Worm (Caenorhabditis elegans) whole organism, L4 larva: ENCODE results near the gene nxf-2.

Experiments
- Y105C5A.15 ChIP-seq: fragments of 200-800 bp; sonication (Bioruptor generic); IDR thresholded peaks from 2 replicates; pipeline ENCODE4 v1.3.6; 2022; ENCODE audit warnings: missing genetic modification characterization, missing compliant biosample characterization
- lin-13 ChIP-seq: fragments of 150-350 bp; optimal IDR thresholded peaks from 2 replicates; lab custom pipeline; 2014; ENCODE audit warnings: missing biosample characterization, missing genetic modification reagents, missing genetic modification characterization
- lir-3 ChIP-seq: sonication (generic microtip); optimal IDR thresholded peaks from 2 replicates; lab custom pipeline; 2016; ENCODE audit warnings: mild to moderate bottlenecking, missing genetic modification characterization, missing compliant biosample characterization
- mdl-1 ChIP-seq, 2 experiments: fragments of 150-350 bp in 1 of 2; sonication (generic microtip) in 1 of 2; optimal IDR thresholded peaks; 2 replicates each; lab custom pipeline; 2014 to 2017; ENCODE audit warnings: missing biosample characterization in 2 of 2, missing genetic modification characterization in 2 of 2
- mep-1 ChIP-seq: fragments of 150-350 bp; sonication (generic microtip); optimal IDR thresholded peaks from 3 replicates; lab custom pipeline; 2014; ENCODE audit warnings: missing biosample characterization, missing genetic modification characterization
- nhr-10 ChIP-seq: fragments of 150-350 bp; optimal IDR thresholded peaks from 2 replicates; lab custom pipeline; 2014; ENCODE audit warnings: missing biosample characterization, missing genetic modification characterization
- nhr-6 ChIP-seq: fragments of 150-350 bp; optimal IDR thresholded peaks from 2 replicates; lab custom pipeline; 2014; ENCODE audit warnings: missing biosample characterization, missing genetic modification characterization
- unc-39 ChIP-seq: sonication (generic microtip); optimal IDR thresholded peaks from 2 replicates; lab custom pipeline; 2017; ENCODE audit warnings: missing biosample characterization, missing genetic modification characterization
- unc-62 ChIP-seq, 3 experiments: fragments of 150-350 bp in 1 of 3; sonication (generic microtip); optimal IDR thresholded peaks in 2 of 3; peaks in 1 of 3; 1 replicate in 1 of 3; 2 replicates in 2 of 3; lab custom pipeline; 2014 to 2017; ENCODE audit warnings: missing biosample characterization in 3 of 3, missing genetic modification characterization in 3 of 3, missing genetic modification reagents in 3 of 3, missing genotype in 1 of 3
- zag-1 ChIP-seq: fragments of 150-350 bp; optimal IDR thresholded peaks from 2 replicates; lab custom pipeline; 2014; ENCODE audit warnings: missing biosample characterization, missing genetic modification characterization

- no peak for TF ChIP-seq lin-13 (GFP tag; lab: Kevin White, UChicago)
- TF ChIP-seq Y105C5A.15 (GFP tag; lab: Robert Waterston, UW): no peak
- no peak for TF ChIP-seq unc-39 (tag; lab: Kevin White, UChicago)
- TF ChIP-seq mdl-1 (tag; optimal IDR thresholded peaks at IDR 0.05; lab: Kevin White, UChicago): no peak
- TF ChIP-seq lir-3 (tag; lab: Kevin White, UChicago): no peak
- no peak for TF ChIP-seq zag-1
- no peak for TF ChIP-seq nhr-6 (tag; lab: Kevin White, UChicago)
- TF ChIP-seq unc-62 (GFP tag; optimal IDR thresholded peaks at IDR 0.05 in 1 of 2; lab: Kevin White, UChicago): peak in 1 of 2 experiments; percentile 77
- TF ChIP-seq unc-62 (tag; optimal IDR thresholded peaks at IDR 0.05; lab: Kevin White, UChicago): no peak
- no peak for TF ChIP-seq mep-1 (tag; lab: Kevin White, UChicago)
- no peak for TF ChIP-seq nhr-10 (tag; lab: Kevin White, UChicago)
These were observed 39.6 kb downstream of the nxf-2 start for ce11 chrV:14378052-14378451.
